Fruit fly (Drosophila melanogaster) whole organism, embryonic: ENCODE measurements around the gene euc.

Source experiments
- Awh ChIP-seq: fragments of 200-800 bp; sonication (Bioruptor generic); IDR thresholded peaks from 2 replicates; pipeline ENCODE4, ENCODE4 v1.3.6; 2022; ENCODE audit warnings: missing biosample characterization, missing genetic modification characterization
- CG1024 ChIP-seq: fragments of 200-800 bp; sonication (Bioruptor generic); IDR thresholded peaks from 2 replicates; pipeline ENCODE4 v1.3.6; 2022; ENCODE audit warnings: missing biosample characterization, missing genetic modification characterization
- CG11085 ChIP-seq: fragments of 200-800 bp; sonication (Bioruptor generic); IDR thresholded peaks from 2 replicates; pipeline ENCODE4 v1.3.6; 2022; ENCODE audit warnings: missing biosample characterization, missing genetic modification characterization
- CG11504 ChIP-seq: fragments of 200-800 bp; sonication (Bioruptor generic); optimal IDR thresholded peaks from 3 replicates; lab custom pipeline; 2019; ENCODE audit warnings: missing biosample characterization, mild to moderate bottlenecking, missing genetic modification characterization, moderate library complexity
- CG11695 ChIP-seq: fragments of 200-800 bp; sonication (Bioruptor generic); IDR thresholded peaks from 3 replicates; pipeline ENCODE4 v1.3.6; 2022; ENCODE audit warnings: missing biosample characterization, missing genetic modification characterization
- CG12104 ChIP-seq: fragments of 200-800 bp; sonication (Bioruptor generic); optimal IDR thresholded peaks from 3 replicates; lab custom pipeline; 2016; ENCODE audit warnings: missing biosample characterization, missing genetic modification characterization
- CG12659 ChIP-seq: fragments of 200-800 bp; sonication (Bioruptor generic); optimal IDR thresholded peaks from 3 replicates; lab custom pipeline; 2017; ENCODE audit warnings: mild to moderate bottlenecking, missing biosample characterization, missing genetic modification reagents, missing genetic modification characterization
- CG13123 ChIP-seq: fragments of 200-800 bp; sonication (Bioruptor generic); optimal IDR thresholded peaks from 2 replicates; lab custom pipeline; 2016; ENCODE audit warnings: missing biosample characterization, missing genetic modification characterization
- CG13775 ChIP-seq: fragments of 200-800 bp; sonication (Bioruptor generic); optimal IDR thresholded peaks from 3 replicates; lab custom pipeline; 2017; ENCODE audit warnings: missing biosample characterization, mild to moderate bottlenecking, missing genetic modification characterization
- CG14014 ChIP-seq: fragments of 200-800 bp; sonication (Bioruptor generic); IDR thresholded peaks from 2 replicates; pipeline ENCODE4 v1.3.6; 2022; ENCODE audit warnings: missing biosample characterization, missing genetic modification characterization
- CG14050 ChIP-seq: fragments of 200-800 bp; sonication (Bioruptor generic); IDR thresholded peaks from 3 replicates; pipeline ENCODE4 v1.3.6; 2022; ENCODE audit warnings: missing biosample characterization, missing genetic modification characterization
- CG2199 ChIP-seq: fragments of 200-800 bp; sonication (Bioruptor generic); IDR thresholded peaks from 3 replicates; pipeline ENCODE4 v1.3.6; 2022; ENCODE audit warnings: missing biosample characterization, missing genetic modification characterization
- CG2202 ChIP-seq: fragments of 200-800 bp; sonication (Bioruptor generic); optimal IDR thresholded peaks from 2 replicates; lab custom pipeline; 2018; ENCODE audit warnings: missing biosample characterization, mild to moderate bottlenecking, missing genetic modification characterization
- CG32767 ChIP-seq: fragments of 200-800 bp; sonication (Bioruptor generic); IDR thresholded peaks from 2 replicates; pipeline ENCODE4 v1.3.6; 2022; ENCODE audit warnings: missing biosample characterization, missing genetic modification characterization
- CG32772 ChIP-seq: fragments of 200-800 bp; sonication (Bioruptor generic); IDR thresholded peaks from 2 replicates; pipeline ENCODE4 v1.3.6; 2022; ENCODE audit warnings: missing biosample characterization, missing genetic modification characterization
- CG3847 ChIP-seq: fragments of 200-800 bp; sonication (Bioruptor generic); IDR thresholded peaks from 2 replicates; pipeline ENCODE4 v1.3.6; 2022; ENCODE audit warnings: missing biosample characterization, missing genetic modification characterization
- CG42726 ChIP-seq: fragments of 200-800 bp; sonication (Bioruptor generic); IDR thresholded peaks from 2 replicates; pipeline ENCODE4 v1.3.6; 2022; ENCODE audit warnings: missing biosample characterization, missing genetic modification characterization; ENCODE audit not compliant: partially characterized antibody
- CG4404 ChIP-seq: fragments of 200-800 bp; sonication (Bioruptor generic); IDR thresholded peaks from 2 replicates; pipeline ENCODE4 v1.3.6; 2022; ENCODE audit warnings: missing biosample characterization, missing genetic modification characterization
- CG5953 ChIP-seq: fragments of 200-800 bp; sonication (Bioruptor generic); IDR thresholded peaks from 2 replicates; pipeline ENCODE4 v1.3.6; 2022; ENCODE audit warnings: missing biosample characterization, missing genetic modification characterization
- CG7556 ChIP-seq: fragments of 200-800 bp; sonication (Bioruptor generic); optimal IDR thresholded peaks from 2 replicates; lab custom pipeline; 2017; ENCODE audit warnings: missing biosample characterization, mild to moderate bottlenecking, missing genetic modification characterization
- CG9797 ChIP-seq: fragments of 200-800 bp; sonication (Bioruptor generic); optimal IDR thresholded peaks from 3 replicates; lab custom pipeline; 2018; ENCODE audit warnings: missing biosample characterization, mild to moderate bottlenecking, missing genetic modification characterization
- CG9817 ChIP-seq: fragments of 200-800 bp; sonication (Bioruptor generic); optimal IDR thresholded peaks from 2 replicates; lab custom pipeline; 2018; ENCODE audit warnings: missing biosample characterization, mild to moderate bottlenecking, missing genetic modification characterization, moderate library complexity
- Doc3 ChIP-seq: fragments of 200-800 bp; sonication (Bioruptor generic); IDR thresholded peaks from 3 replicates; pipeline ENCODE4 v1.3.6; 2022; ENCODE audit warnings: missing biosample characterization, missing genetic modification characterization; ENCODE audit not compliant: partially characterized antibody
- Dref ChIP-seq: fragments of 200-800 bp; sonication (Bioruptor generic); IDR thresholded peaks from 2 replicates; pipeline ENCODE4 v1.3.6; 2022; ENCODE audit warnings: missing biosample characterization, missing genetic modification characterization
- Elba2 ChIP-seq: fragments of 200-800 bp; sonication (Bioruptor generic); optimal IDR thresholded peaks from 3 replicates; lab custom pipeline; 2016; ENCODE audit warnings: missing biosample characterization, missing genetic modification characterization
- Ets97D ChIP-seq: fragments of 200-800 bp; sonication (Bioruptor generic); optimal IDR thresholded peaks from 3 replicates; lab custom pipeline; 2016; ENCODE audit warnings: missing biosample characterization, missing genetic modification characterization
- Fer2 ChIP-seq: fragments of 200-800 bp; sonication (Bioruptor generic); optimal IDR thresholded peaks from 2 replicates; lab custom pipeline; 2018; ENCODE audit warnings: missing biosample characterization, mild to moderate bottlenecking, missing genetic modification characterization, moderate library complexity
- HLH4C ChIP-seq: fragments of 200-800 bp; sonication (Bioruptor generic); IDR thresholded peaks from 3 replicates; pipeline ENCODE4 v1.3.6; 2022; ENCODE audit warnings: missing biosample characterization, missing genetic modification characterization; ENCODE audit not compliant: partially characterized antibody
- HLHmδ ChIP-seq: fragments of 200-800 bp; sonication (Bioruptor generic); optimal IDR thresholded peaks from 2 replicates; lab custom pipeline; 2018; ENCODE audit warnings: missing biosample characterization, mild to moderate bottlenecking, missing genetic modification characterization, moderate library complexity
- HmgZ ChIP-seq: fragments of 200-800 bp; sonication (Bioruptor generic); optimal IDR thresholded peaks from 2 replicates; lab custom pipeline; 2018; ENCODE audit warnings: missing biosample characterization, mild to moderate bottlenecking, missing genetic modification characterization
- Rx ChIP-seq: fragments of 200-800 bp; sonication (Bioruptor generic); IDR thresholded peaks from 2 replicates; pipeline ENCODE4 v1.3.6; 2022; ENCODE audit warnings: missing biosample characterization, missing genetic modification characterization
- Sin3A ChIP-seq: fragments of >200 bp; optimal IDR thresholded peaks from 2 replicates; lab custom pipeline; 2018
- Six4 ChIP-seq: fragments of 200-800 bp; sonication (Bioruptor generic); optimal IDR thresholded peaks from 2 replicates; lab custom pipeline; 2016; ENCODE audit warnings: missing biosample characterization, missing genetic modification characterization
- al ChIP-seq: fragments of 200-800 bp; sonication (Bioruptor generic); IDR thresholded peaks from 2 replicates; pipeline ENCODE4 v1.3.6; 2022; ENCODE audit warnings: missing biosample characterization, missing genetic modification characterization
- ase ChIP-seq: fragments of 200-800 bp; sonication (Bioruptor generic); IDR thresholded peaks from 3 replicates; pipeline ENCODE4 v1.3.6; 2022; ENCODE audit warnings: missing biosample characterization, missing genetic modification characterization
- bab2 ChIP-seq: fragments of 200-800 bp; sonication (Bioruptor generic); optimal IDR thresholded peaks from 2 replicates; lab custom pipeline; 2016; ENCODE audit warnings: missing biosample characterization, missing genetic modification characterization
- bbx ChIP-seq: fragments of 200-800 bp; sonication (Bioruptor generic); IDR thresholded peaks from 2 replicates; pipeline ENCODE4 v1.3.6; 2022; ENCODE audit warnings: missing biosample characterization, missing genetic modification characterization; ENCODE audit not compliant: partially characterized antibody
- bowl ChIP-seq: fragments of 200-800 bp; sonication (Bioruptor generic); IDR thresholded peaks from 2 replicates; pipeline ENCODE4 v1.3.6; 2022; ENCODE audit warnings: missing biosample characterization, missing genetic modification characterization
- dpn ChIP-seq, 2 experiments: fragments of 200-800 bp; sonication (Bioruptor generic); optimal IDR thresholded peaks; 3 replicates each; lab custom pipeline; 2016; ENCODE audit warnings: missing biosample characterization in 2 of 2, missing genetic modification characterization in 2 of 2
- hbn ChIP-seq: fragments of 200-800 bp; sonication (Bioruptor generic); IDR thresholded peaks from 2 replicates; pipeline ENCODE4 v1.3.6; 2022; ENCODE audit warnings: missing biosample characterization, missing genetic modification characterization; ENCODE audit not compliant: partially characterized antibody
- hkb ChIP-seq, 2 experiments: fragments of 200-800 bp in 1 of 2; fragments of >200 bp in 1 of 2; sonication (Bioruptor generic) in 1 of 2; IDR thresholded peaks in 1 of 2; optimal IDR thresholded peaks in 1 of 2; 2 replicates each; pipeline versions ENCODE4 v1.3.6 to Lab custom; 2017 to 2022; ENCODE audit warnings: missing biosample characterization in 1 of 2, missing genetic modification characterization in 1 of 2
- insv ChIP-seq, 2 experiments: fragments of 200-800 bp; sonication (Bioruptor generic); optimal IDR thresholded peaks; 3 replicates each; lab custom pipeline; 2016 to 2018; ENCODE audit warnings: missing biosample characterization in 2 of 2, missing genetic modification characterization in 2 of 2
- nerfin-2 ChIP-seq: fragments of 200-800 bp; sonication (Bioruptor generic); IDR thresholded peaks from 2 replicates; pipeline ENCODE4 v1.3.6; 2022; ENCODE audit warnings: missing biosample characterization, missing genetic modification characterization; ENCODE audit not compliant: partially characterized antibody
- odd ChIP-seq: fragments of 200-800 bp; sonication (Bioruptor generic); optimal IDR thresholded peaks from 2 replicates; lab custom pipeline; 2017; ENCODE audit warnings: missing biosample characterization, mild to moderate bottlenecking, missing genetic modification characterization
- pho ChIP-seq: fragments of 200-800 bp; sonication (Bioruptor generic); optimal IDR thresholded peaks from 2 replicates; lab custom pipeline; 2016; ENCODE audit warnings: missing biosample characterization, missing genetic modification characterization
- phol ChIP-seq: fragments of 200-800 bp; sonication (Bioruptor generic); optimal IDR thresholded peaks from 3 replicates; lab custom pipeline; 2018; ENCODE audit warnings: missing biosample characterization, mild to moderate bottlenecking, missing genetic modification characterization, moderate library complexity
- sisA ChIP-seq: fragments of 200-800 bp; sonication (Bioruptor generic); IDR thresholded peaks from 2 replicates; pipeline ENCODE4 v1.3.6; 2022; ENCODE audit warnings: missing biosample characterization, missing genetic modification characterization
- slbo ChIP-seq: fragments of 200-800 bp; sonication (Bioruptor generic); IDR thresholded peaks from 2 replicates; pipeline ENCODE4 v1.3.6; 2022; ENCODE audit warnings: missing biosample characterization, missing genetic modification characterization
- tna ChIP-seq: fragments of 200-800 bp; sonication (Bioruptor generic); IDR thresholded peaks from 2 replicates; pipeline ENCODE4 v1.3.6; 2022; ENCODE audit warnings: missing biosample characterization, missing genetic modification characterization; ENCODE audit not compliant: partially characterized antibody
- zen2 ChIP-seq: fragments of 200-800 bp; sonication (Bioruptor generic); IDR thresholded peaks from 3 replicates; pipeline ENCODE4 v1.3.6; 2022; ENCODE audit warnings: missing biosample characterization, missing genetic modification characterization; ENCODE audit not compliant: partially characterized antibody

euc gene

dm6 chr3R:18928346-18928917 is 50.2 kb downstream of the euc start, which contains the start of gene Mpc1 (continued):
- peak; percentile 67 for TF ChIP-seq CG9797 (GFP tag; lab: Kevin White, UChicago)
- no peak for TF ChIP-seq al (GFP tag; lab: Robert Waterston, UW)
- TF ChIP-seq Ets97D (GFP tag; lab: Kevin White, UChicago), result no peak
- TF ChIP-seq Elba2 (GFP tag; lab: Kevin White, UChicago), result no peak
- TF ChIP-seq CG32767, result no peak
- TF ChIP-seq CG13123, result no peak
- TF ChIP-seq Dref, result peak; percentile 89
- TF ChIP-seq pho (GFP tag; lab: Kevin White, UChicago), result no peak
- no peak for TF ChIP-seq bab2 (GFP tag; lab: Kevin White, UChicago)
- TF ChIP-seq HmgZ (tag; lab: Kevin White, UChicago), result no peak
- TF ChIP-seq hbn (GFP tag; lab: Robert Waterston, UW), result peak; percentile 61
- peak; percentile 72 for TF ChIP-seq HLH4C (GFP tag; lab: Robert Waterston, UW)
- no peak for TF ChIP-seq HLHmδ
- TF ChIP-seq phol, result no peak
- TF ChIP-seq CG1024 (GFP tag; lab: Robert Waterston, UW), result no peak
- TF ChIP-seq tna (GFP tag; lab: Robert Waterston, UW), result peak; percentile 57
- TF ChIP-seq odd, result no peak
- TF ChIP-seq ase (GFP tag; lab: Robert Waterston, UW), result no peak
- TF ChIP-seq CG42726 (GFP tag; lab: Robert Waterston, UW), result peak; percentile 71
- no peak for TF ChIP-seq CG2199 (GFP tag; lab: Robert Waterston, UW)
- TF ChIP-seq CG13775 (GFP tag; lab: Kevin White, UChicago), result no peak
- no peak for TF ChIP-seq bowl
- peak; percentile 50 for TF ChIP-seq nerfin-2 (GFP tag; lab: Robert Waterston, UW)
- TF ChIP-seq Six4, result no peak
- peak; percentile 9; the same call in 1 of the 2 replicates for TF ChIP-seq sisA (GFP tag; lab: Robert Waterston, UW)
- TF ChIP-seq slbo (GFP tag; lab: Robert Waterston, UW), result peak; percentile 55
- no peak for TF ChIP-seq Awh (GFP tag; lab: Robert Waterston, UW)
- peak in 1 of 2 experiments; percentile 8 for TF ChIP-seq insv (GFP tag; optimal IDR thresholded peaks at IDR 0.05; lab: Kevin White, UChicago)
- TF ChIP-seq CG11504 (tag; lab: Kevin White, UChicago), result peak; percentile 52
- TF ChIP-seq CG32772 (GFP tag; lab: Robert Waterston, UW), result no peak
- no peak for TF ChIP-seq CG11695 (GFP tag; lab: Robert Waterston, UW)
- no peak for TF ChIP-seq Fer2 (tag; lab: Kevin White, UChicago)
- TF ChIP-seq hkb (optimal IDR thresholded peaks at IDR 0.05; lab: Kevin White, UChicago), result no peak
- TF ChIP-seq hkb (GFP tag; IDR thresholded peaks at IDR 0.05; lab: Robert Waterston, UW), result no peak
- no peak for TF ChIP-seq CG2202 (tag; lab: Kevin White, UChicago)
- TF ChIP-seq CG3847 (GFP tag; lab: Robert Waterston, UW), result no peak
- TF ChIP-seq zen2 (GFP tag; lab: Robert Waterston, UW), result peak; percentile 52; the same call in 2 of the 3 replicates
- TF ChIP-seq CG12104, result no peak
- TF ChIP-seq bbx, result peak; percentile 83
- TF ChIP-seq CG5953 (GFP tag; lab: Robert Waterston, UW), result no peak
- TF ChIP-seq Rx (GFP tag; lab: Robert Waterston, UW), result no peak
- TF ChIP-seq CG14014 (GFP tag; lab: Robert Waterston, UW), result peak; percentile 41; the same call in 1 of the 2 replicates
- TF ChIP-seq CG9817 (tag; lab: Kevin White, UChicago), result peak; percentile 21
- TF ChIP-seq CG7556, result peak; percentile 61
- TF ChIP-seq CG4404 (GFP tag; lab: Robert Waterston, UW), result no peak; the same call in 1 of the 2 replicates
- TF ChIP-seq CG12659, result peak; percentile 63
- 0 out of 3 replicates have a peak, but pooled peaks have one; percentile 10 for TF ChIP-seq CG14050 (GFP tag; lab: Robert Waterston, UW)
- TF ChIP-seq CG11085 (GFP tag; lab: Robert Waterston, UW), result peak; percentile 6; the same call in 1 of the 2 replicates
- no peak for TF ChIP-seq dpn (GFP tag; optimal IDR thresholded peaks at IDR 0.05; lab: Kevin White, UChicago)
- TF ChIP-seq Sin3A (lab: Kevin White, UChicago), result peak; percentile 12
- TF ChIP-seq Doc3, result peak; percentile 70
